Worm (Caenorhabditis elegans) whole organism, young adult: Measurements from ENCODE around the gene ubxn-5.

Experiments
- B0019.2 ChIP-seq: fragments of 200-800 bp; sonication (Bioruptor generic); conservative IDR thresholded peaks from 2 replicates; pipeline ENCODE4 v1.3.6; 2022; ENCODE audit warnings: missing genetic modification reagents, missing genetic modification characterization, missing compliant biosample characterization
- B0035.1 ChIP-seq: sonication (generic microtip); optimal IDR thresholded peaks from 2 replicates; lab custom pipeline; 2016; ENCODE audit warnings: missing genetic modification characterization, mild to moderate bottlenecking, missing compliant biosample characterization, missing genotype, missing genetic modification reagents
- C06A6.2 ChIP-seq: fragments of 200-800 bp; sonication (Bioruptor generic); conservative IDR thresholded peaks from 2 replicates; pipeline ENCODE4 v1.3.6; 2022; ENCODE audit warnings: missing genetic modification characterization, missing compliant biosample characterization
- C17E4.6 ChIP-seq: fragments of 200-800 bp; sonication (Bioruptor generic); IDR thresholded peaks from 2 replicates; pipeline ENCODE4 v1.3.6; 2022; ENCODE audit warnings: missing genetic modification reagents, missing genetic modification characterization, missing compliant biosample characterization
- F23B12.7 ChIP-seq: sonication (generic microtip); optimal IDR thresholded peaks from 2 replicates; lab custom pipeline; 2017; ENCODE audit warnings: missing genetic modification characterization, mild to moderate bottlenecking, missing compliant biosample characterization, antibody characterized with exemption, moderate library complexity; ENCODE audit not compliant: insufficient read depth
- F57C9.4 ChIP-seq: sonication (generic microtip); optimal IDR thresholded peaks from 2 replicates; lab custom pipeline; 2017; ENCODE audit warnings: mild to moderate bottlenecking, missing genetic modification characterization, missing compliant biosample characterization
- K11D2.4 ChIP-seq: fragments of 200-800 bp; sonication (Bioruptor generic); IDR thresholded peaks from 2 replicates; pipeline ENCODE4 v1.3.6; 2022; ENCODE audit warnings: missing genetic modification reagents, missing genetic modification characterization, missing compliant biosample characterization
- T07F8.4 ChIP-seq: sonication (generic microtip); optimal IDR thresholded peaks from 2 replicates; lab custom pipeline; 2016; ENCODE audit warnings: mild to moderate bottlenecking, missing genetic modification characterization, moderate library complexity, missing compliant biosample characterization
- Y56A3A.18 ChIP-seq: fragments of 200-800 bp; sonication (Bioruptor generic); IDR thresholded peaks from 2 replicates; pipeline ENCODE4 v1.3.6; 2022; ENCODE audit warnings: missing genetic modification reagents, missing genetic modification characterization, missing compliant biosample characterization
- aptf-3 ChIP-seq: fragments of 200-800 bp; sonication (Bioruptor generic); IDR thresholded peaks from 2 replicates; pipeline ENCODE4 v1.3.6; 2022; ENCODE audit warnings: missing genetic modification characterization, missing compliant biosample characterization
- ccch-3 ChIP-seq: fragments of 200-800 bp; sonication (Bioruptor generic); optimal IDR thresholded peaks from 2 replicates; lab custom pipeline; 2018; ENCODE audit warnings: mild to moderate bottlenecking, missing genetic modification characterization, missing compliant biosample characterization
- cebp-1 ChIP-seq, 2 experiments: fragments of 200-800 bp in 1 of 2; sonication (Bioruptor generic) in 1 of 2; sonication (generic microtip) in 1 of 2; IDR thresholded peaks in 1 of 2; optimal IDR thresholded peaks in 1 of 2; 2 replicates each; pipeline versions ENCODE4 v1.3.6 to Lab custom; 2017 to 2022; ENCODE audit warnings: missing compliant biosample characterization in 2 of 2, missing genetic modification characterization in 2 of 2, mild to moderate bottlenecking in 1 of 2, missing genetic modification reagents in 1 of 2, moderate library complexity in 1 of 2
- ceh-79 ChIP-seq: sonication (generic microtip); optimal IDR thresholded peaks from 2 replicates; lab custom pipeline; 2017; ENCODE audit warnings: mild to moderate bottlenecking, missing genetic modification characterization, missing compliant biosample characterization
- dox-1 ChIP-seq: fragments of 200-800 bp; sonication (Bioruptor generic); IDR thresholded peaks from 2 replicates; pipeline ENCODE4 v1.3.6; 2022; ENCODE audit warnings: missing genetic modification reagents, missing genetic modification characterization, missing compliant biosample characterization
- dpff-1 ChIP-seq: sonication (generic microtip); optimal IDR thresholded peaks from 2 replicates; lab custom pipeline; 2017; ENCODE audit warnings: mild to moderate bottlenecking, missing genetic modification characterization, missing compliant biosample characterization
- egl-18 ChIP-seq: fragments of 200-800 bp; sonication (Bioruptor generic); IDR thresholded peaks from 2 replicates; pipeline ENCODE4 v1.3.6; 2022; ENCODE audit warnings: missing genetic modification reagents, missing genetic modification characterization, missing compliant biosample characterization
- ekl-4 ChIP-seq: fragments of 200-800 bp; sonication (Bioruptor generic); IDR thresholded peaks from 2 replicates; pipeline ENCODE4 v1.3.6; 2022; ENCODE audit warnings: missing genetic modification reagents, missing genetic modification characterization, missing compliant biosample characterization
- ets-4 ChIP-seq: fragments of 200-800 bp; sonication (Bioruptor generic); optimal IDR thresholded peaks from 2 replicates; lab custom pipeline; 2018; ENCODE audit warnings: mild to moderate bottlenecking, missing genetic modification characterization, missing compliant biosample characterization
- fkh-3 ChIP-seq: sonication (generic microtip); optimal IDR thresholded peaks from 2 replicates; lab custom pipeline; 2016; ENCODE audit warnings: mild to moderate bottlenecking, missing genetic modification characterization, missing compliant biosample characterization
- him-1 ChIP-seq: sonication (generic microtip); optimal IDR thresholded peaks from 2 replicates; lab custom pipeline; 2016; ENCODE audit warnings: missing genotype, missing genetic modification reagents, missing genetic modification characterization, missing compliant biosample characterization
- hlh-26 ChIP-seq: fragments of 200-800 bp; sonication (Bioruptor generic); conservative IDR thresholded peaks from 2 replicates; pipeline ENCODE4 v1.3.6; 2022; ENCODE audit warnings: missing genetic modification reagents, missing genetic modification characterization, missing compliant biosample characterization
- hsf-1 ChIP-seq: fragments of 200-800 bp; sonication (Bioruptor generic); IDR thresholded peaks from 2 replicates; pipeline ENCODE4 v1.3.6; 2022; ENCODE audit warnings: missing genetic modification reagents, missing genetic modification characterization, missing compliant biosample characterization
- let-526 ChIP-seq: fragments of 200-800 bp; sonication (Bioruptor generic); IDR thresholded peaks from 2 replicates; pipeline ENCODE4 v1.3.6; 2022; ENCODE audit warnings: missing genetic modification reagents, missing genetic modification characterization, missing compliant biosample characterization
- lin-35 ChIP-seq, 3 experiments: fragments of 150-350 bp in 2 of 3; sonication (generic microtip) in 1 of 3; optimal IDR thresholded peaks; 2 replicates each; lab custom pipeline; 2014 to 2018; ENCODE audit warnings: missing biosample characterization in 3 of 3, missing genetic modification characterization in 3 of 3, missing genetic modification reagents in 3 of 3
- madf-6 ChIP-seq: fragments of 200-800 bp; sonication (Bioruptor generic); IDR thresholded peaks from 2 replicates; pipeline ENCODE4 v1.3.6; 2022; ENCODE audit warnings: missing genetic modification reagents, missing genetic modification characterization, missing compliant biosample characterization
- mcd-1 ChIP-seq: fragments of 200-800 bp; sonication (Bioruptor generic); IDR thresholded peaks from 2 replicates; pipeline ENCODE4 v1.3.6; 2022; ENCODE audit warnings: missing genetic modification reagents, missing genetic modification characterization, missing compliant biosample characterization
- mel-28 ChIP-seq: sonication (generic microtip); optimal IDR thresholded peaks from 2 replicates; lab custom pipeline; 2016; ENCODE audit warnings: borderline replicate concordance, mild to moderate bottlenecking, missing genetic modification characterization, missing compliant biosample characterization
- mxl-1 ChIP-seq: sonication (generic microtip); optimal IDR thresholded peaks from 2 replicates; lab custom pipeline; 2016; ENCODE audit warnings: missing genetic modification characterization, missing compliant biosample characterization
- nhr-179 ChIP-seq: sonication (generic microtip); optimal IDR thresholded peaks from 2 replicates; lab custom pipeline; 2016; ENCODE audit warnings: mild to moderate bottlenecking, missing genetic modification characterization, missing compliant biosample characterization
- nhr-80 ChIP-seq: sonication (generic microtip); optimal IDR thresholded peaks from 2 replicates; lab custom pipeline; 2016; ENCODE audit warnings: missing genetic modification characterization, missing compliant biosample characterization
- pbrm-1 ChIP-seq: fragments of 200-800 bp; sonication (Bioruptor generic); IDR thresholded peaks from 2 replicates; pipeline ENCODE4 v1.3.6; 2022; ENCODE audit warnings: missing genetic modification reagents, missing genetic modification characterization, missing compliant biosample characterization
- rcor-1 ChIP-seq: fragments of 200-800 bp; sonication (Bioruptor generic); IDR thresholded peaks from 2 replicates; pipeline ENCODE4 v1.3.6; 2022; ENCODE audit warnings: missing genetic modification reagents, missing genetic modification characterization, missing compliant biosample characterization
- snpc-1.3 ChIP-seq: sonication (generic microtip); optimal IDR thresholded peaks from 2 replicates; lab custom pipeline; 2017; ENCODE audit warnings: missing genetic modification characterization, mild to moderate bottlenecking, missing compliant biosample characterization, antibody characterized with exemption, moderate library complexity, missing genotype, missing genetic modification reagents; ENCODE audit not compliant: insufficient read depth
- snpc-3.4 ChIP-seq: sonication (generic microtip); optimal IDR thresholded peaks from 2 replicates; lab custom pipeline; 2017; ENCODE audit warnings: missing genetic modification characterization, mild to moderate bottlenecking, missing compliant biosample characterization, antibody characterized with exemption, moderate library complexity, missing genotype, missing genetic modification reagents
- tbx-9 ChIP-seq: sonication (generic microtip); optimal IDR thresholded peaks from 2 replicates; lab custom pipeline; 2016; ENCODE audit warnings: borderline replicate concordance, missing genetic modification characterization, inconsistent platforms, missing compliant biosample characterization
- tlf-1 ChIP-seq: fragments of 200-800 bp; sonication (Bioruptor generic); optimal IDR thresholded peaks from 2 replicates; lab custom pipeline; 2018; ENCODE audit warnings: mild to moderate bottlenecking, missing genetic modification characterization, missing compliant biosample characterization
- unc-62 ChIP-seq: fragments of 150-350 bp; optimal IDR thresholded peaks from 2 replicates; lab custom pipeline; 2014; ENCODE audit warnings: missing biosample characterization, missing genetic modification reagents, missing genetic modification characterization
- ztf-26 ChIP-seq: sonication (generic microtip); optimal IDR thresholded peaks from 2 replicates; lab custom pipeline; 2017; ENCODE audit warnings: missing genetic modification characterization, missing compliant biosample characterization
- ztf-3 ChIP-seq: fragments of 200-800 bp; sonication (Bioruptor generic); optimal IDR thresholded peaks from 2 replicates; lab custom pipeline; 2018; ENCODE audit warnings: mild to moderate bottlenecking, missing genetic modification characterization, missing compliant biosample characterization
- ztf-6 ChIP-seq: fragments of 200-800 bp; sonication (Bioruptor generic); IDR thresholded peaks from 2 replicates; pipeline ENCODE4 v1.3.6; 2022; ENCODE audit warnings: missing genetic modification reagents, missing genetic modification characterization, missing compliant biosample characterization

Gene ubxn-5

ce11 chrII:10222577-10222976, 11.7 kb downstream of the ubxn-5 start, which contains the start of gene plc-3:
plc-3 (plus strand) TSS chrII:10222877.
- TF ChIP-seq him-1 (tag; lab: Kevin White, UChicago), result no peak
- no peak for TF ChIP-seq mxl-1 (tag; lab: Kevin White, UChicago)
- no peak for TF ChIP-seq ets-4
- TF ChIP-seq snpc-3.4 (tag; lab: Kevin White, UChicago), result no peak
- no peak for TF ChIP-seq dox-1 (GFP tag; lab: Robert Waterston, UW)
- TF ChIP-seq hlh-26 (GFP tag; lab: Robert Waterston, UW), result no peak
- no peak for TF ChIP-seq pbrm-1
- TF ChIP-seq B0019.2 (GFP tag; lab: Robert Waterston, UW), result no peak
- TF ChIP-seq F57C9.4 (tag; lab: Kevin White, UChicago), result no peak
- TF ChIP-seq mcd-1 (GFP tag; lab: Robert Waterston, UW), result no peak
- no peak for TF ChIP-seq tlf-1 (GFP tag; lab: Kevin White, UChicago)
- TF ChIP-seq, all 124 proteins: peak for 0

- TF ChIP-seq dox-1 (GFP tag; lab: Robert Waterston, UW) (peak; percentile 37; the same call in 1 of the 2 replicates), rcor-1 (GFP tag; lab: Robert Waterston, UW) (no peak), nhr-80 (tag; lab: Kevin White, UChicago) (peak; percentile 86)
Measured at ce11 chrII:10221627-10222026, 12.7 kb downstream of the ubxn-5 start.

ce11 chrII:10220631-10221030, 13.7 kb downstream of the ubxn-5 start:
- TF ChIP-seq mel-28 (tag; lab: Kevin White, UChicago), result no peak
- TF ChIP-seq dpff-1, result no peak
- TF ChIP-seq ccch-3, result no peak
- TF ChIP-seq Y56A3A.18, result no peak
- no peak for TF ChIP-seq ekl-4 (GFP tag; lab: Robert Waterston, UW)

ce11 chrII:10218171-10218570, 16.1 kb downstream of the ubxn-5 start, which contains the start of gene ref-1:
ref-1 (plus strand) TSS chrII:10218471.
- TF ChIP-seq cebp-1 (GFP tag; IDR thresholded peaks at IDR 0.05; lab: Robert Waterston, UW), result no peak
- TF ChIP-seq cebp-1 (tag; optimal IDR thresholded peaks at IDR 0.05; lab: Kevin White, UChicago), result no peak
- no peak for TF ChIP-seq lin-35 (GFP tag; optimal IDR thresholded peaks at IDR 0.05; lab: Kevin White, UChicago)
- TF ChIP-seq fkh-3 (tag; lab: Kevin White, UChicago), result no peak
- no peak for TF ChIP-seq hsf-1 (GFP tag; lab: Robert Waterston, UW)
- no peak for TF ChIP-seq C17E4.6 (GFP tag; lab: Robert Waterston, UW)
- TF ChIP-seq ceh-79 (tag; lab: Kevin White, UChicago), result no peak
- no peak for TF ChIP-seq C06A6.2 (GFP tag; lab: Robert Waterston, UW)
- TF ChIP-seq T07F8.4 (tag; lab: Kevin White, UChicago), result no peak
- TF ChIP-seq ets-4, result no peak
- no peak for TF ChIP-seq snpc-1.3

ce11 chrII:10206425-10206824, 27.9 kb downstream of the ubxn-5 start, which contains the start of gene T01E8.1:
T01E8.1 (plus strand) TSS chrII:10206725.
- TF ChIP-seq dpff-1 (no peak), K11D2.4 (GFP tag; lab: Robert Waterston, UW) (no peak), unc-62 (GFP tag; lab: Kevin White, UChicago) (no peak), ztf-6 (GFP tag; lab: Robert Waterston, UW) (no peak), him-1 (tag; lab: Kevin White, UChicago) (no peak), tbx-9 (tag; lab: Kevin White, UChicago) (no peak), ccch-3 (no peak), nhr-179 (tag; lab: Kevin White, UChicago) (no peak), ztf-3 (GFP tag; lab: Kevin White, UChicago) (no peak), hsf-1 (GFP tag; lab: Robert Waterston, UW) (no peak), aptf-3 (GFP tag; lab: Robert Waterston, UW) (no peak), madf-6 (GFP tag; lab: Robert Waterston, UW) (no peak), B0035.1 (tag; lab: Kevin White, UChicago) (no peak), F23B12.7 (no peak), let-526 (GFP tag; lab: Robert Waterston, UW) (no peak), ztf-26 (tag; lab: Kevin White, UChicago) (no peak), egl-18 (no peak)
- TF ChIP-seq, all 124 proteins: peak for 0
